Fruit fly (Drosophila melanogaster) whole organism, embryonic: Measurements from ENCODE around the gene TotB.

Experiments used
- B-H2 ChIP-seq: fragments of 200-800 bp; sonication (Bioruptor generic); optimal IDR thresholded peaks from 2 replicates; lab custom pipeline; 2018; ENCODE audit warnings: missing biosample characterization, mild to moderate bottlenecking, missing genetic modification characterization
- Blimp-1 ChIP-seq: fragments of 200-800 bp; sonication (Bioruptor generic); optimal IDR thresholded peaks from 3 replicates; lab custom pipeline; 2018; ENCODE audit warnings: missing biosample characterization, missing genetic modification characterization, mild to moderate bottlenecking, moderate library complexity, missing genetic modification reagents
- CG1529 ChIP-seq: fragments of 200-800 bp; sonication (Bioruptor generic); optimal IDR thresholded peaks from 3 replicates; lab custom pipeline; 2018; ENCODE audit warnings: missing biosample characterization, missing genetic modification characterization
- CG15601 ChIP-seq: fragments of 200-800 bp; sonication (Bioruptor generic); optimal IDR thresholded peaks from 3 replicates; lab custom pipeline; 2019; ENCODE audit warnings: missing biosample characterization, mild to moderate bottlenecking, missing genetic modification characterization, moderate library complexity
- CG17385 ChIP-seq: fragments of 200-800 bp; sonication (Bioruptor generic); optimal IDR thresholded peaks from 3 replicates; lab custom pipeline; 2018; ENCODE audit warnings: missing biosample characterization, mild to moderate bottlenecking, missing genetic modification characterization
- CG17802 ChIP-seq: fragments of 200-800 bp; sonication (Bioruptor generic); optimal IDR thresholded peaks from 2 replicates; lab custom pipeline; 2018; ENCODE audit warnings: missing biosample characterization, mild to moderate bottlenecking, missing genetic modification characterization, moderate library complexity
- CG2120 ChIP-seq: fragments of 200-800 bp; sonication (Bioruptor generic); optimal IDR thresholded peaks from 3 replicates; lab custom pipeline; 2016; ENCODE audit warnings: missing biosample characterization, missing genetic modification characterization
- CG30431 ChIP-seq: fragments of 200-800 bp; sonication (Bioruptor generic); optimal IDR thresholded peaks from 2 replicates; lab custom pipeline; 2017; ENCODE audit warnings: missing biosample characterization, missing genetic modification characterization
- CG31441 ChIP-seq: fragments of 200-800 bp; sonication (Bioruptor generic); IDR thresholded peaks from 2 replicates; pipeline ENCODE4 v1.3.6; 2022; ENCODE audit warnings: missing biosample characterization, missing genetic modification characterization
- CG3281 ChIP-seq: fragments of 200-800 bp; sonication (Bioruptor generic); optimal IDR thresholded peaks from 3 replicates; lab custom pipeline; 2017; ENCODE audit warnings: missing biosample characterization, mild to moderate bottlenecking, missing genetic modification characterization
- CG4282 ChIP-seq: fragments of 200-800 bp; sonication (Bioruptor generic); optimal IDR thresholded peaks from 2 replicates; lab custom pipeline; 2016; ENCODE audit warnings: missing biosample characterization, missing genetic modification characterization
- CG4404 ChIP-seq: fragments of 200-800 bp; sonication (Bioruptor generic); IDR thresholded peaks from 2 replicates; pipeline ENCODE4 v1.3.6; 2022; ENCODE audit warnings: missing biosample characterization, missing genetic modification characterization
- CG6765 ChIP-seq: fragments of 200-800 bp; sonication (Bioruptor generic); optimal IDR thresholded peaks from 3 replicates; lab custom pipeline; 2017; ENCODE audit warnings: missing biosample characterization, mild to moderate bottlenecking, missing genetic modification characterization
- CG6813 ChIP-seq: fragments of 200-800 bp; sonication (Bioruptor generic); optimal IDR thresholded peaks from 2 replicates; lab custom pipeline; 2017; ENCODE audit warnings: missing biosample characterization, missing genetic modification characterization, mild to moderate bottlenecking, moderate library complexity, missing genetic modification reagents
- CG7271 ChIP-seq: fragments of 200-800 bp; sonication (Bioruptor generic); optimal IDR thresholded peaks from 2 replicates; lab custom pipeline; 2018; ENCODE audit warnings: missing biosample characterization, mild to moderate bottlenecking, missing genetic modification characterization, moderate library complexity
- CG7786 ChIP-seq: fragments of 200-800 bp; sonication (Bioruptor generic); optimal IDR thresholded peaks from 2 replicates; lab custom pipeline; 2016; ENCODE audit warnings: missing biosample characterization, missing genetic modification characterization
- CG7928 ChIP-seq: fragments of 200-800 bp; sonication (Bioruptor generic); optimal IDR thresholded peaks from 2 replicates; lab custom pipeline; 2017; ENCODE audit warnings: missing biosample characterization, mild to moderate bottlenecking, missing genetic modification characterization
- E2f2 ChIP-seq: fragments of 200-800 bp; sonication (Bioruptor generic); IDR thresholded peaks from 2 replicates; pipeline ENCODE4 v1.3.6; 2022; ENCODE audit warnings: missing biosample characterization, missing genetic modification characterization
- ERR ChIP-seq: fragments of 200-800 bp; sonication (Bioruptor generic); optimal IDR thresholded peaks from 2 replicates; lab custom pipeline; 2016; ENCODE audit warnings: missing biosample characterization, missing genetic modification characterization
- Hr78 ChIP-seq, 2 experiments: fragments of 200-800 bp in 1 of 2; fragments of >200 bp in 1 of 2; sonication (Bioruptor generic) in 1 of 2; optimal IDR thresholded peaks; 2 replicates each; lab custom pipeline; 2017 to 2019; ENCODE audit warnings: missing biosample characterization in 2 of 2, missing genetic modification characterization in 2 of 2, mild to moderate bottlenecking in 1 of 2, moderate library complexity in 1 of 2
- Jarid2 ChIP-seq: fragments of 200-800 bp; sonication (Bioruptor generic); optimal IDR thresholded peaks from 3 replicates; lab custom pipeline; 2017; ENCODE audit warnings: mild to moderate bottlenecking, missing biosample characterization, missing genetic modification reagents, missing genetic modification characterization
- MBD-R2 ChIP-seq: fragments of 200-800 bp; sonication (Bioruptor generic); IDR thresholded peaks from 2 replicates; pipeline ENCODE4 v1.3.6; 2022; ENCODE audit warnings: missing biosample characterization, missing genetic modification characterization
- MESR4 ChIP-seq: fragments of 200-800 bp; sonication (Bioruptor generic); optimal IDR thresholded peaks from 2 replicates; lab custom pipeline; 2018; ENCODE audit warnings: missing biosample characterization, mild to moderate bottlenecking, missing genetic modification characterization, moderate library complexity
- Myb ChIP-seq: fragments of 200-800 bp; sonication (Bioruptor generic); optimal IDR thresholded peaks from 2 replicates; lab custom pipeline; 2016; ENCODE audit warnings: missing biosample characterization, missing genetic modification characterization
- NC2β ChIP-seq: fragments of 200-800 bp; sonication (Bioruptor generic); optimal IDR thresholded peaks from 2 replicates; lab custom pipeline; 2016; ENCODE audit warnings: missing biosample characterization, missing genetic modification characterization
- Neu2 ChIP-seq: fragments of 200-800 bp; sonication (Bioruptor generic); optimal IDR thresholded peaks from 3 replicates; lab custom pipeline; 2016; ENCODE audit warnings: missing biosample characterization, missing genetic modification characterization, borderline replicate concordance
- Pdp1 ChIP-seq, 2 experiments: fragments of 200-800 bp; sonication (Bioruptor generic); optimal IDR thresholded peaks; 3 replicates each; lab custom pipeline; 2016; ENCODE audit warnings: missing biosample characterization in 2 of 2, missing genetic modification characterization in 2 of 2, mild to moderate bottlenecking in 1 of 2, moderate library complexity in 1 of 2
- Ptx1 ChIP-seq: fragments of 200-800 bp; sonication (Bioruptor generic); IDR thresholded peaks from 2 replicates; pipeline ENCODE4 v1.3.6; 2022; ENCODE audit warnings: missing biosample characterization, missing genetic modification characterization
- Side ChIP-seq: fragments of 200-800 bp; sonication (Bioruptor generic); optimal IDR thresholded peaks from 2 replicates; lab custom pipeline; 2016; ENCODE audit warnings: missing biosample characterization, missing genetic modification characterization
- Spps ChIP-seq: fragments of 200-800 bp; sonication (Bioruptor generic); optimal IDR thresholded peaks from 2 replicates; lab custom pipeline; 2018; ENCODE audit warnings: missing biosample characterization, mild to moderate bottlenecking, missing genetic modification characterization
- Usf ChIP-seq: fragments of 200-800 bp; sonication (Bioruptor generic); optimal IDR thresholded peaks from 2 replicates; lab custom pipeline; 2017; ENCODE audit warnings: missing genotype, missing biosample characterization, missing genetic modification characterization
- Vsx1 ChIP-seq: fragments of 200-800 bp; sonication (Bioruptor generic); optimal IDR thresholded peaks from 2 replicates; lab custom pipeline; 2017; ENCODE audit warnings: missing biosample characterization, mild to moderate bottlenecking, missing genetic modification characterization, missing genetic modification reagents
- ci ChIP-seq: fragments of 200-800 bp; sonication (Bioruptor generic); IDR thresholded peaks from 3 replicates; pipeline ENCODE4 v1.3.6; 2022; ENCODE audit warnings: missing biosample characterization, missing genetic modification characterization
- crc ChIP-seq: fragments of 200-800 bp; sonication (Bioruptor generic); optimal IDR thresholded peaks from 2 replicates; lab custom pipeline; 2016; ENCODE audit warnings: missing biosample characterization, missing genetic modification characterization
- en ChIP-seq: fragments of 200-800 bp; sonication (Bioruptor generic); optimal IDR thresholded peaks from 2 replicates; lab custom pipeline; 2016; ENCODE audit warnings: missing biosample characterization, missing genetic modification characterization
- fd64A ChIP-seq: fragments of 200-800 bp; sonication (Bioruptor generic); optimal IDR thresholded peaks from 3 replicates; lab custom pipeline; 2018; ENCODE audit warnings: missing biosample characterization, mild to moderate bottlenecking, missing genetic modification characterization
- jigr1 ChIP-seq: fragments of 200-800 bp; sonication (Bioruptor generic); IDR thresholded peaks from 3 replicates; pipeline ENCODE4 v1.3.6; 2022; ENCODE audit warnings: missing biosample characterization, missing genetic modification characterization
- lmd ChIP-seq: fragments of 200-800 bp; sonication (Bioruptor generic); IDR thresholded peaks from 2 replicates; pipeline ENCODE4 v1.3.6; 2022; ENCODE audit warnings: missing biosample characterization, missing genetic modification characterization
- mam ChIP-seq: fragments of 200-800 bp; sonication (Bioruptor generic); optimal IDR thresholded peaks from 3 replicates; lab custom pipeline; 2016; ENCODE audit warnings: missing biosample characterization, missing genetic modification characterization
- org-1 ChIP-seq: fragments of 200-800 bp; sonication (Bioruptor generic); optimal IDR thresholded peaks from 2 replicates; lab custom pipeline; 2017; ENCODE audit warnings: missing biosample characterization, missing genetic modification characterization
- prd ChIP-seq, 3 experiments: fragments of >200 bp in 2 of 3; fragments of 200-800 bp in 1 of 3; sonication (Bioruptor generic) in 1 of 3; optimal IDR thresholded peaks in 2 of 3; IDR thresholded peaks in 1 of 3; 2 replicates in 2 of 3; 3 replicates in 1 of 3; pipeline versions ENCODE4 v1.3.6 to Lab custom; 2017 to 2022; ENCODE audit warnings: missing biosample characterization in 1 of 3, missing genetic modification characterization in 1 of 3
- repo ChIP-seq: fragments of 200-800 bp; sonication (Bioruptor generic); optimal IDR thresholded peaks from 2 replicates; lab custom pipeline; 2016; ENCODE audit warnings: missing biosample characterization, missing genetic modification characterization
- sima ChIP-seq: fragments of 200-800 bp; sonication (Bioruptor generic); optimal IDR thresholded peaks from 2 replicates; lab custom pipeline; 2016; ENCODE audit warnings: missing biosample characterization, missing genetic modification characterization
- so ChIP-seq: fragments of 200-800 bp; sonication (Bioruptor generic); IDR thresholded peaks from 3 replicates; pipeline ENCODE4 v1.3.6; 2022; ENCODE audit warnings: missing biosample characterization, missing genetic modification characterization
- tna ChIP-seq: fragments of 200-800 bp; sonication (Bioruptor generic); IDR thresholded peaks from 2 replicates; pipeline ENCODE4 v1.3.6; 2022; ENCODE audit warnings: missing biosample characterization, missing genetic modification characterization; ENCODE audit not compliant: partially characterized antibody
- trh ChIP-seq: fragments of 200-800 bp; sonication (Bioruptor generic); optimal IDR thresholded peaks from 2 replicates; lab custom pipeline; 2016; ENCODE audit warnings: missing biosample characterization, missing genetic modification characterization
- vnd ChIP-seq: fragments of 200-800 bp; sonication (Bioruptor generic); IDR thresholded peaks from 3 replicates; pipeline ENCODE4 v1.3.6; 2022; ENCODE audit warnings: missing biosample characterization, missing genetic modification characterization; ENCODE audit not compliant: partially characterized antibody
- wek ChIP-seq: fragments of 200-800 bp; sonication (Bioruptor generic); optimal IDR thresholded peaks from 3 replicates; lab custom pipeline; 2018; ENCODE audit warnings: missing biosample characterization, mild to moderate bottlenecking, missing genetic modification characterization, moderate library complexity

The TotB gene

dm6 chr3R:20829416-20830131, 44.2 kb upstream of the TotB start (continued):
- TF ChIP-seq org-1 (GFP tag; lab: Kevin White, UChicago): no peak
- no peak for TF ChIP-seq CG17385
- no peak for TF ChIP-seq vnd (GFP tag; lab: Robert Waterston, UW)
- no peak for TF ChIP-seq CG2120 (GFP tag; lab: Kevin White, UChicago)
- no peak for TF ChIP-seq Side (GFP tag; lab: Kevin White, UChicago)
- no peak for TF ChIP-seq Spps (tag; lab: Kevin White, UChicago)
- peak in 1 of 2 experiments; percentile 18 for TF ChIP-seq Hr78 (GFP tag; optimal IDR thresholded peaks at IDR 0.05; lab: Kevin White, UChicago)
- peak; percentile 41; the same call in 1 of the 3 replicates for TF ChIP-seq so (GFP tag; lab: Robert Waterston, UW)
- TF ChIP-seq CG15601: no peak
- TF ChIP-seq tna (GFP tag; lab: Robert Waterston, UW): no peak
- TF ChIP-seq jigr1 (GFP tag; lab: Robert Waterston, UW): no peak
- TF ChIP-seq Blimp-1: no peak
- no peak for TF ChIP-seq CG6765 (GFP tag; lab: Kevin White, UChicago)
- TF ChIP-seq Usf (GFP tag; lab: Kevin White, UChicago): no peak
- no peak for TF ChIP-seq crc (GFP tag; lab: Kevin White, UChicago)
- TF ChIP-seq MBD-R2 (GFP tag; lab: Robert Waterston, UW): peak; percentile 17; the same call in 1 of the 2 replicates
- no peak for TF ChIP-seq trh (GFP tag; lab: Kevin White, UChicago)
- TF ChIP-seq NC2β: no peak
- TF ChIP-seq prd (optimal IDR thresholded peaks at IDR 0.05; lab: Kevin White, UChicago): no peak
- TF ChIP-seq prd (GFP tag; IDR thresholded peaks at IDR 0.05; lab: Robert Waterston, UW): peak; percentile 23; the same call in 2 of the 3 replicates
- peak; percentile 76; the same call in 2 of the 3 replicates for TF ChIP-seq ci (GFP tag; lab: Robert Waterston, UW)
- no peak for TF ChIP-seq CG7786
- TF ChIP-seq CG7271: no peak
- no peak for TF ChIP-seq Jarid2
- TF ChIP-seq CG6813 (GFP tag; lab: Kevin White, UChicago): no peak
- TF ChIP-seq CG31441 (GFP tag; lab: Robert Waterston, UW): peak; percentile 28; the same call in 1 of the 2 replicates
- TF ChIP-seq Myb (GFP tag; lab: Kevin White, UChicago): no peak
- no peak for TF ChIP-seq sima (GFP tag; lab: Kevin White, UChicago)
- TF ChIP-seq Vsx1 (GFP tag; lab: Kevin White, UChicago): no peak
- TF ChIP-seq wek (GFP tag; lab: Kevin White, UChicago): no peak
- TF ChIP-seq E2f2: no peak
- TF ChIP-seq repo (GFP tag; lab: Kevin White, UChicago): no peak
- no peak for TF ChIP-seq CG7928 (GFP tag; lab: Kevin White, UChicago)
- no peak for TF ChIP-seq Neu2 (GFP tag; lab: Kevin White, UChicago)
- no peak for TF ChIP-seq en
- no peak for TF ChIP-seq CG17802 (tag; lab: Kevin White, UChicago)
- 0 out of 2 replicates have a peak, but pooled peaks have one; percentile 13 for TF ChIP-seq Ptx1 (GFP tag; lab: Robert Waterston, UW)
- no peak for TF ChIP-seq MESR4 (GFP tag; lab: Kevin White, UChicago)
- no peak for TF ChIP-seq CG30431 (GFP tag; lab: Kevin White, UChicago)
- peak; percentile 9; the same call in 1 of the 2 replicates for TF ChIP-seq lmd
- peak; percentile 60 for TF ChIP-seq B-H2
- no peak for TF ChIP-seq CG4404 (GFP tag; lab: Robert Waterston, UW)
- peak in 1 of 2 experiments; percentile 30 for TF ChIP-seq Pdp1 (GFP tag; optimal IDR thresholded peaks at IDR 0.05; lab: Kevin White, UChicago)
- TF ChIP-seq mam (GFP tag; lab: Kevin White, UChicago): no peak
- TF ChIP-seq CG4282: no peak
- peak; percentile 7 for TF ChIP-seq CG3281 (GFP tag; lab: Kevin White, UChicago)
- TF ChIP-seq ERR: no peak
- no peak for TF ChIP-seq fd64A (GFP tag; lab: Kevin White, UChicago)
- TF ChIP-seq CG1529: no peak
